Worm (Caenorhabditis elegans): ENCODE data around the gene mdf-2.

Gene mdf-2

ce11 chrIV:2665388-2665978, 24.6 kb upstream of the mdf-2 start (continued):
- TF ChIP-seq hlh-30 (tag; optimal IDR thresholded peaks at IDR 0.05; ENCODE audit: insufficient read depth): peak; percentile 4
- TF ChIP-seq ceh-20 (GFP tag; IDR thresholded peaks at IDR 0.05): 0 out of 2 replicates have a peak, but pooled peaks have one; percentile 15
- TF ChIP-seq hlh-11 (tag; optimal IDR thresholded peaks at IDR 0.05): peak; percentile 40
- TF ChIP-seq nhr-42 (GFP tag; IDR thresholded peaks at IDR 0.05): 0 out of 2 replicates have a peak, but pooled peaks have one; percentile 16
- peak; percentile 15 for TF ChIP-seq Y5F2A.4 (GFP tag; optimal IDR thresholded peaks at IDR 0.05)
- TF ChIP-seq nhr-111 (GFP tag; optimal IDR thresholded peaks at IDR 0.05): peak; percentile 31
- TF ChIP-seq lim-7 (GFP tag; IDR thresholded peaks at IDR 0.05): peak; percentile 80
- TF ChIP-seq duxl-1 (tag; optimal IDR thresholded peaks at IDR 0.05; ENCODE audit: poor library complexity): peak; percentile 34
- peak; percentile 62 for TF ChIP-seq php-3 (GFP tag; IDR thresholded peaks at IDR 0.05)
- peak; percentile 58 for TF ChIP-seq mes-2 (tag; optimal IDR thresholded peaks at IDR 0.05; ENCODE audit: poor library complexity, severe bottlenecking)
- no peak for TF ChIP-seq ztf-11 (tag; optimal IDR thresholded peaks at IDR 0.05)
- peak; percentile 69 for TF ChIP-seq vab-7 (GFP tag; IDR thresholded peaks at IDR 0.05)

DNA sequence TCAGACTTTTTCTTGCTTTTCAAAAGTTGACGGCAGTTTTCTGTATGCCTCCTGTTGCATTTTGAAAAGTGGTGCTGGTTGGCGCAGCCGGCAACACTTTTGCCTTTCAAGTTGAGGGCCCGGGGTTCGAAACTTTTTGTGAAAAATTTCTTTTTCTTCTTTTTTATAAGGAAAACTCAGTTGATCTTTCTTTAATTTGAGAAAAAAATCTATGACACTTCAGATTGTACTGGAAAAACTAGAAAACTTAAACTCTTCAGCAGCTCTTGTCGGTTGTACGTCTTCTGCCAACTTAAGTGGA, 23.9 kb upstream of the mdf-2 start:
- TF ChIP-seq unc-130 (GFP tag; optimal IDR thresholded peaks at IDR 0.05): no peak
- no peak for TF ChIP-seq F37D6.2 (tag; optimal IDR thresholded peaks at IDR 0.05)
- peak in 1 of 2 experiments; percentile 60 for TF ChIP-seq daf-16 (GFP tag; optimal IDR thresholded peaks at IDR 0.05)
- TF ChIP-seq daf-16 (tag; optimal IDR thresholded peaks at IDR 0.05): no peak
- peak; percentile 21 for TF ChIP-seq T20F7.1 (GFP tag; optimal IDR thresholded peaks at IDR 0.05)
- peak; percentile 36 to 42; a peak in 1 of 4 replicates for TF ChIP-seq madf-5 (GFP tag; IDR thresholded peaks at IDR 0.05)
- TF ChIP-seq lsy-2 (tag; optimal IDR thresholded peaks at IDR 0.05): no peak
- 0 out of 2 replicates have a peak, but pooled peaks have one; percentile 10 for TF ChIP-seq lin-1 (GFP tag; IDR thresholded peaks at IDR 0.05)
- TF ChIP-seq Y48G9A.11 (GFP tag; IDR thresholded peaks at IDR 0.05): peak; percentile 60; the same call in 1 of the 2 replicates
- TF ChIP-seq nhr-42 (GFP tag; IDR thresholded peaks at IDR 0.05): 0 out of 2 replicates have a peak, but pooled peaks have one; percentile 55
- TF ChIP-seq daf-19 (GFP tag; conservative IDR thresholded peaks at IDR 0.05): peak; percentile 70
- peak; percentile 84 for TF ChIP-seq D1046.2 (GFP tag; IDR thresholded peaks at IDR 0.05)
- 0 out of 2 replicates have a peak, but pooled peaks have one; percentile 44 for TF ChIP-seq zip-11 (GFP tag; IDR thresholded peaks at IDR 0.05)
- no peak for TF ChIP-seq hlh-11 (tag; optimal IDR thresholded peaks at IDR 0.05)
- peak; percentile 84 for TF ChIP-seq egl-43 (GFP tag; IDR thresholded peaks at IDR 0.05)
- 0 out of 2 replicates have a peak, but pooled peaks have one; percentile 54 for TF ChIP-seq snpc-1.2 (GFP tag; IDR thresholded peaks at IDR 0.05)
- TF ChIP-seq lin-15B (tag; optimal IDR thresholded peaks at IDR 0.05): no peak
- 0 out of 2 replicates have a peak, but pooled peaks have one; percentile 52 for TF ChIP-seq dmd-9 (GFP tag; IDR thresholded peaks at IDR 0.05)
- TF ChIP-seq dmd-6 (GFP tag; IDR thresholded peaks at IDR 0.05): no peak
- TF ChIP-seq nhr-77 (tag; optimal IDR thresholded peaks at IDR 0.05): no peak
- TF ChIP-seq mep-1 (tag; optimal IDR thresholded peaks at IDR 0.05): no peak
- peak; percentile 86 for TF ChIP-seq lim-7 (GFP tag; IDR thresholded peaks at IDR 0.05)
- TF ChIP-seq Y105C5A.15 (GFP tag; IDR thresholded peaks at IDR 0.05): peak; percentile 70; the same call in 1 of the 2 replicates
- TF ChIP-seq aha-1 (tag): peak; percentile 9
- TF ChIP-seq ztf-11 (tag; optimal IDR thresholded peaks at IDR 0.05): no peak
- TF ChIP-seq lin-38 (GFP tag; IDR thresholded peaks at IDR 0.05): peak; percentile 75
- TF ChIP-seq nhr-76 (tag; optimal IDR thresholded peaks at IDR 0.05): no peak
- 0 out of 2 replicates have a peak, but pooled peaks have one; percentile 70 for TF ChIP-seq dmd-8 (GFP tag; IDR thresholded peaks at IDR 0.05)
- TF ChIP-seq gei-8 (GFP tag; optimal IDR thresholded peaks at IDR 0.05): peak; percentile 57
- peak; percentile 51 for TF ChIP-seq mes-2 (tag; optimal IDR thresholded peaks at IDR 0.05; ENCODE audit: poor library complexity, severe bottlenecking)
- TF ChIP-seq jun-1 (tag; optimal IDR thresholded peaks at IDR 0.05): no peak
- no peak for TF ChIP-seq pqm-1 (tag; optimal IDR thresholded peaks at IDR 0.05)
- TF ChIP-seq spr-3 (GFP tag; optimal IDR thresholded peaks at IDR 0.05): no peak
- peak; percentile 91 for TF ChIP-seq F44E2.7 (GFP tag; IDR thresholded peaks at IDR 0.05)
- 0 out of 2 replicates have a peak, but pooled peaks have one; percentile 48 for TF ChIP-seq daf-8 (GFP tag; IDR thresholded peaks at IDR 0.05)
- peak; percentile 32; the same call in 1 of the 2 replicates for TF ChIP-seq Y75B8A.6 (GFP tag; IDR thresholded peaks at IDR 0.05)
- TF ChIP-seq vab-7 (GFP tag; IDR thresholded peaks at IDR 0.05): peak; percentile 61; the same call in 1 of the 2 replicates
- peak; percentile 88 for TF ChIP-seq F26F4.8 (GFP tag; conservative IDR thresholded peaks at IDR 0.05)
- TF ChIP-seq pha-4 (GFP tag; IDR thresholded peaks at IDR 0.05): peak; percentile 70; the same call in 1 of the 2 replicates
- TF ChIP-seq pha-4 (tag; optimal IDR thresholded peaks at IDR 0.05): no peak
- TF ChIP-seq mdt-29 (GFP tag; IDR thresholded peaks at IDR 0.05): 0 out of 2 replicates have a peak, but pooled peaks have one; percentile 38
- TF ChIP-seq Y5F2A.4 (GFP tag; optimal IDR thresholded peaks at IDR 0.05): peak; percentile 67
